Fruit fly (Drosophila melanogaster): ENCODE results near the gene Larp4B.

Gene Larp4B

dm6 chr3L:3178530-3179096 lies 46.0 kb upstream of the Larp4B start, which contains the start of the genes MnM and Girdin (continued):
- TF ChIP-seq pum (GFP tag; optimal IDR thresholded peaks at IDR 0.05), result peak; percentile 79
- TF ChIP-seq D (optimal IDR thresholded peaks at IDR 0.05), result peak; percentile 91
- TF ChIP-seq D (GFP tag; optimal IDR thresholded peaks at IDR 0.05), result no peak
- TF ChIP-seq sim (GFP tag; IDR thresholded peaks at IDR 0.05), result no peak
- peak; percentile 79 for TF ChIP-seq CG9609 (GFP tag; optimal IDR thresholded peaks at IDR 0.05)
- TF ChIP-seq az2 (GFP tag; optimal IDR thresholded peaks at IDR 0.05), result peak; percentile 56
- TF ChIP-seq CG14860 (GFP tag; IDR thresholded peaks at IDR 0.05; ENCODE audit: partially characterized antibody), result peak; percentile 80
- peak; percentile 57; the same call in 2 of the 3 replicates for TF ChIP-seq CG11456 (GFP tag; IDR thresholded peaks at IDR 0.05)
- TF ChIP-seq CG4424 (GFP tag; optimal IDR thresholded peaks at IDR 0.05), result peak; percentile 59
- peak in 1 of 2 experiments; percentile 22 for TF ChIP-seq Trl (optimal IDR thresholded peaks at IDR 0.05)
- TF ChIP-seq Trl (GFP tag; optimal IDR thresholded peaks at IDR 0.05), result peak; percentile 77
- peak; percentile 70 for TF ChIP-seq CG13424 (tag; optimal IDR thresholded peaks at IDR 0.05)
- TF ChIP-seq dm (GFP tag; optimal IDR thresholded peaks at IDR 0.05), result peak; percentile 77
- TF ChIP-seq CG32772 (GFP tag; IDR thresholded peaks at IDR 0.05), result peak; percentile 44; the same call in 1 of the 2 replicates
- no peak for TF ChIP-seq CG11093 (GFP tag; IDR thresholded peaks at IDR 0.05)
- peak; percentile 26 for TF ChIP-seq emc (GFP tag; optimal IDR thresholded peaks at IDR 0.05)
- TF ChIP-seq Aef1 (GFP tag; IDR thresholded peaks at IDR 0.05), result 0 out of 3 replicates have a peak, but pooled peaks have one; percentile 21
- peak; percentile 53 for TF ChIP-seq CG17186 (GFP tag; optimal IDR thresholded peaks at IDR 0.05)
- peak; percentile 89 for TF ChIP-seq CG13287 (GFP tag; IDR thresholded peaks at IDR 0.05; ENCODE audit: partially characterized antibody)
- TF ChIP-seq Spps (tag; optimal IDR thresholded peaks at IDR 0.05), result no peak
- peak; percentile 65 for TF ChIP-seq CG18011 (GFP tag; optimal IDR thresholded peaks at IDR 0.05)
- TF ChIP-seq Hr3 (GFP tag; optimal IDR thresholded peaks at IDR 0.05), result peak; percentile 86
- TF ChIP-seq CG1792 (GFP tag; optimal IDR thresholded peaks at IDR 0.05), result peak; percentile 17
- no peak for TF ChIP-seq mirr (GFP tag; optimal IDR thresholded peaks at IDR 0.05)
- no peak for TF ChIP-seq CG10274 (GFP tag; optimal IDR thresholded peaks at IDR 0.05)
- peak; percentile 91 for TF ChIP-seq trem (tag; optimal IDR thresholded peaks at IDR 0.05)
- peak; percentile 88 for TF ChIP-seq CG16813 (GFP tag; IDR thresholded peaks at IDR 0.05; ENCODE audit: partially characterized antibody)
- TF ChIP-seq wdn (GFP tag; IDR thresholded peaks at IDR 0.05), result no peak
- TF ChIP-seq CG6765 (GFP tag; optimal IDR thresholded peaks at IDR 0.05), result no peak
- peak; percentile 41; the same call in 1 of the 2 replicates for TF ChIP-seq Xrp1 (GFP tag; IDR thresholded peaks at IDR 0.05)
- TF ChIP-seq CG4854 (GFP tag; optimal IDR thresholded peaks at IDR 0.05), result no peak
- TF ChIP-seq bbx (GFP tag; IDR thresholded peaks at IDR 0.05; ENCODE audit: partially characterized antibody), result peak; percentile 63
- TF ChIP-seq E2f2 (GFP tag; IDR thresholded peaks at IDR 0.05), result peak; percentile 84
- TF ChIP-seq fu2 (GFP tag; optimal IDR thresholded peaks at IDR 0.05), result peak; percentile 82
- TF ChIP-seq mld (GFP tag; IDR thresholded peaks at IDR 0.05; ENCODE audit: partially characterized antibody), result peak; percentile 60; the same call in 1 of the 3 replicates
- no peak for TF ChIP-seq CG15479 (GFP tag; optimal IDR thresholded peaks at IDR 0.05)
- peak; percentile 87 for TF ChIP-seq inv (GFP tag; IDR thresholded peaks at IDR 0.05; ENCODE audit: partially characterized antibody)
- TF ChIP-seq CG2889 (GFP tag; IDR thresholded peaks at IDR 0.05), result no peak
- no peak for TF ChIP-seq CG15073 (GFP tag; optimal IDR thresholded peaks at IDR 0.05)
- TF ChIP-seq NfI (GFP tag; optimal IDR thresholded peaks at IDR 0.05), result peak; percentile 53
- no peak for TF ChIP-seq CG15601 (tag; optimal IDR thresholded peaks at IDR 0.05)
- peak; percentile 64 for TF ChIP-seq CG10543 (GFP tag; optimal IDR thresholded peaks at IDR 0.05)
- TF ChIP-seq Sin3A (optimal IDR thresholded peaks at IDR 0.05), result peak; percentile 99
- TF ChIP-seq Hmr (GFP tag; optimal IDR thresholded peaks at IDR 0.05), result peak; percentile 59
- TF ChIP-seq Opbp (GFP tag; IDR thresholded peaks at IDR 0.05; ENCODE audit: partially characterized antibody), result peak; percentile 71
- TF ChIP-seq CG12744 (GFP tag; optimal IDR thresholded peaks at IDR 0.05), result peak; percentile 25
- TF ChIP-seq zfh2 (GFP tag; optimal IDR thresholded peaks at IDR 0.05), result peak; percentile 91
- TF ChIP-seq so (GFP tag; IDR thresholded peaks at IDR 0.05), result no peak
- 0 out of 2 replicates have a peak, but pooled peaks have one; percentile 30 for TF ChIP-seq peb (GFP tag; IDR thresholded peaks at IDR 0.05)
- peak; percentile 32 for TF ChIP-seq CG1602 (GFP tag; optimal IDR thresholded peaks at IDR 0.05)
- TF ChIP-seq pnt (GFP tag; optimal IDR thresholded peaks at IDR 0.05), result peak; percentile 70

Measured in whole organism, embryonic.